Worm (Caenorhabditis elegans): Measurements from ENCODE around the gene nhx-3.

Gene nhx-3

ce11 chrV:7551821-7552220, 6.5 kb upstream of the nhx-3 start, which contains the start of gene F19F10.3:
TSS of gene F19F10.3 (plus strand) at chrV:7552121.
- TF ChIP-seq snpc-4 (tag; optimal IDR thresholded peaks at IDR 0.05), result no peak
- no peak for TF ChIP-seq nhr-12 (tag; optimal IDR thresholded peaks at IDR 0.05)
- no peak for TF ChIP-seq peb-1 (tag; optimal IDR thresholded peaks at IDR 0.05)
- TF ChIP-seq R02D3.7 (tag; optimal IDR thresholded peaks at IDR 0.05), result no peak
- TF ChIP-seq nhr-237 (tag; optimal IDR thresholded peaks at IDR 0.05), result no peak
- no peak for TF ChIP-seq zag-1 (tag; optimal IDR thresholded peaks at IDR 0.05)
- TF ChIP-seq ceh-82 (tag; optimal IDR thresholded peaks at IDR 0.05), result no peak
- no peak for TF ChIP-seq F13H6.1 (tag; optimal IDR thresholded peaks at IDR 0.05)
- no peak for TF ChIP-seq fos-1 (tag; optimal IDR thresholded peaks at IDR 0.05)
- no peak for TF ChIP-seq aly-2 (tag; optimal IDR thresholded peaks at IDR 0.05)
- no peak for TF ChIP-seq ceh-16 (tag; optimal IDR thresholded peaks at IDR 0.05)
- no peak for TF ChIP-seq nhr-129 (tag; optimal IDR thresholded peaks at IDR 0.05)
- no peak for TF ChIP-seq mab-5 (tag; optimal IDR thresholded peaks at IDR 0.05)
- TF ChIP-seq ama-1 (optimal IDR thresholded peaks at IDR 0.05), result no peak
- TF ChIP-seq crh-2 (tag; optimal IDR thresholded peaks at IDR 0.05), result no peak
- TF ChIP-seq lin-11 (tag; optimal IDR thresholded peaks at IDR 0.05), result no peak
- no peak for TF ChIP-seq ztf-4 (tag; optimal IDR thresholded peaks at IDR 0.05)

- TF ChIP-seq nhr-11 (tag; optimal IDR thresholded peaks at IDR 0.05) (no peak), sma-9 (GFP tag; optimal IDR thresholded peaks at IDR 0.05) (peak; percentile 52), sma-9 (tag; optimal IDR thresholded peaks at IDR 0.05) (no peak)
These were observed 2.7 kb upstream of the nhx-3 start for ce11 chrV:7548017-7548416.

ce11 chrV:7547479-7547878, 2.2 kb upstream of the nhx-3 start, which contains the start of gene ftn-1:
TSS of gene ftn-1 (minus strand) at chrV:7547579.
- TF ChIP-seq ztf-1 (GFP tag; conservative IDR thresholded peaks at IDR 0.05), result no peak
- TF ChIP-seq ceh-82 (tag; optimal IDR thresholded peaks at IDR 0.05), result no peak
- no peak for TF ChIP-seq lin-13 (GFP tag; optimal IDR thresholded peaks at IDR 0.05)
- no peak for TF ChIP-seq nhr-237 (tag; optimal IDR thresholded peaks at IDR 0.05)

ce11 chrV:7543728-7544127, 1.6 kb downstream of the nhx-3 start:
- TF ChIP-seq nhr-21 (tag; optimal IDR thresholded peaks at IDR 0.05), result peak; percentile 69
- peak; percentile 2 for TF ChIP-seq sma-9 (GFP tag; optimal IDR thresholded peaks at IDR 0.05)
- no peak for TF ChIP-seq sma-9 (tag; optimal IDR thresholded peaks at IDR 0.05)
- no peak for TF ChIP-seq mdl-1 (tag; optimal IDR thresholded peaks at IDR 0.05)

- TF ChIP-seq sma-3 (GFP tag; optimal IDR thresholded peaks at IDR 0.05) (no peak), blmp-1 (tag; optimal IDR thresholded peaks at IDR 0.05; ENCODE audit: insufficient read depth) (no peak), sem-4 (tag; optimal IDR thresholded peaks at IDR 0.05) (no peak), unc-55 (GFP tag; optimal IDR thresholded peaks at IDR 0.05) (no peak), snpc-4 (tag; optimal IDR thresholded peaks at IDR 0.05) (no peak), nhr-12 (tag; optimal IDR thresholded peaks at IDR 0.05) (no peak), ztf-11 (tag; optimal IDR thresholded peaks at IDR 0.05) (no peak), lin-11 (tag; optimal IDR thresholded peaks at IDR 0.05) (no peak), nhr-10 (tag; optimal IDR thresholded peaks at IDR 0.05) (no peak), C34F6.9 (tag; optimal IDR thresholded peaks at IDR 0.05) (no peak), elt-3 (tag; optimal IDR thresholded peaks at IDR 0.05) (no peak), fos-1 (tag; optimal IDR thresholded peaks at IDR 0.05) (no peak), mab-5 (tag; optimal IDR thresholded peaks at IDR 0.05) (no peak), ceh-16 (tag; optimal IDR thresholded peaks at IDR 0.05) (no peak), lin-13 (GFP tag; optimal IDR thresholded peaks at IDR 0.05) (no peak)
These were observed 6.3 kb downstream of the nhx-3 start, which contains the start of gene srh-268 for ce11 chrV:7539015-7539414. TSS of gene srh-268 (plus strand) at chrV:7539315.

- TF ChIP-seq nhr-10 (tag; optimal IDR thresholded peaks at IDR 0.05) (no peak), sma-9 (GFP tag; optimal IDR thresholded peaks at IDR 0.05) (no peak), sma-9 (tag; optimal IDR thresholded peaks at IDR 0.05) (no peak), egl-27 (tag; optimal IDR thresholded peaks at IDR 0.05) (no peak), skn-1 (tag; optimal IDR thresholded peaks at IDR 0.05) (no peak), nhr-6 (tag; optimal IDR thresholded peaks at IDR 0.05) (no peak), R02D3.7 (tag; optimal IDR thresholded peaks at IDR 0.05) (no peak), C34F6.9 (tag; optimal IDR thresholded peaks at IDR 0.05) (no peak), peb-1 (tag; optimal IDR thresholded peaks at IDR 0.05) (no peak), ztf-11 (tag; optimal IDR thresholded peaks at IDR 0.05) (no peak), alr-1 (tag; optimal IDR thresholded peaks at IDR 0.05) (no peak), ceh-82 (tag; optimal IDR thresholded peaks at IDR 0.05) (no peak), ZK546.5 (tag; optimal IDR thresholded peaks at IDR 0.05) (no peak), lin-11 (tag; optimal IDR thresholded peaks at IDR 0.05) (no peak), unc-62 (GFP tag; optimal IDR thresholded peaks at IDR 0.05) (no peak)
These were observed 7.3 kb downstream of the nhx-3 start, which contains the start of gene C54F6.12 for ce11 chrV:7538018-7538417. TSS of gene C54F6.12 (minus strand) at chrV:7538118.

Data from whole organism, L2 larva.